Worm (Caenorhabditis elegans): ENCODE data around the gene noa-1.

Gene noa-1

DNA sequence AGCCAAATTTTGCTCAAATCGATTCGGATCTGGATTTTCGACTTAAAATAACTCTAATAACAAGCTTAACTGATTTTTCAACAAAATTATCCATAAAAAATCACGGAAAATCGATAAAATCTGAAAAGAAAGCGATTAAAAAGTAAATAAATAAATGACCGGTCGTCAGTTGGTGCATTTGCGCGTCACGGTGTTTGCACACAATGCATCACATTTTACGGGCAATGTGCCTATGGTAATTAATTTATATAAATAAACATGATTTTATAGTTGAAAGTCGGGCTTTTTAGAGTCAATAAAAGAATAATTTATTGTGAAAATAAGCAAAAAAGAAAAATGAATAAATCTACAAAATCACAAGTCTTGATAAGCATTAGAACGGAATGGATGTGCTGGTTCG is 46.1 kb downstream of the noa-1 start (continued):
- TF ChIP-seq nhr-77 (tag; optimal IDR thresholded peaks at IDR 0.05): no peak

DNA sequence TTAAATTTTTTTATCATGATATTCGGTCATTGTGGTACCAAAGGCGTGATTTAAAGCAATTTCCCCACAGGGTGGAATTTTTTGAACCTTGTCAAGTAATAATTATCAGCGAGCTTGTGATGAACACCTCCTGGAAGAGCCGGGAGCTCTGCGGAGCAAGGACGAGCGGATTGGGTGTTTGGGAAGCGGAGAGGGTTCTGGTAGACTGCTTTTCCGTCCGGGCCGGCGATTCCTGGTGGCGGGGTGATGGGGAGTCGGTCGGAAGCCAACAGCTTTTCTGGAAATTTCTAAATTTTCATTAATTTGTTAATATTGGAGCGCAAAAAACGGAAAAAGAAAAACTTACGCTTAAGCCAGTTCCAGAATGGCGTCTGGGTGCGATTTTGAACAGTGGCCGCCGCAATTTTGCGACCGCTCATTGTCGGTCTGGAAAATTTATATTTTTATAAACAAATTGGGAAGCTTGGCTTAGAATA is 46.6 kb downstream of the noa-1 start, which contains the start of gene ndua-7:
Gene ndua-7, minus strand, starts transcription at position 426 of the 476 bp plus-strand sequence.
- TF ChIP-seq crh-2 (tag; optimal IDR thresholded peaks at IDR 0.05): no peak
- TF ChIP-seq aly-2 (tag; optimal IDR thresholded peaks at IDR 0.05): no peak
- no peak for TF ChIP-seq Y55F3AM.14 (GFP tag; optimal IDR thresholded peaks at IDR 0.05)
- no peak for TF ChIP-seq ZK546.5 (tag; optimal IDR thresholded peaks at IDR 0.05)
- no peak for TF ChIP-seq elt-3 (tag; optimal IDR thresholded peaks at IDR 0.05)
- no peak for TF ChIP-seq ztf-11 (tag; optimal IDR thresholded peaks at IDR 0.05)
- no peak for TF ChIP-seq lsy-2 (tag; optimal IDR thresholded peaks at IDR 0.05)
- TF ChIP-seq sma-9 (GFP tag; optimal IDR thresholded peaks at IDR 0.05): no peak
- TF ChIP-seq sma-9 (tag; optimal IDR thresholded peaks at IDR 0.05): no peak
- no peak for TF ChIP-seq F13H6.1 (tag; optimal IDR thresholded peaks at IDR 0.05)
- no peak for TF ChIP-seq ztf-1 (GFP tag; conservative IDR thresholded peaks at IDR 0.05)
- TF ChIP-seq mbf-1 (tag; optimal IDR thresholded peaks at IDR 0.05): no peak
- TF ChIP-seq unc-39 (tag; optimal IDR thresholded peaks at IDR 0.05): no peak

DNA sequence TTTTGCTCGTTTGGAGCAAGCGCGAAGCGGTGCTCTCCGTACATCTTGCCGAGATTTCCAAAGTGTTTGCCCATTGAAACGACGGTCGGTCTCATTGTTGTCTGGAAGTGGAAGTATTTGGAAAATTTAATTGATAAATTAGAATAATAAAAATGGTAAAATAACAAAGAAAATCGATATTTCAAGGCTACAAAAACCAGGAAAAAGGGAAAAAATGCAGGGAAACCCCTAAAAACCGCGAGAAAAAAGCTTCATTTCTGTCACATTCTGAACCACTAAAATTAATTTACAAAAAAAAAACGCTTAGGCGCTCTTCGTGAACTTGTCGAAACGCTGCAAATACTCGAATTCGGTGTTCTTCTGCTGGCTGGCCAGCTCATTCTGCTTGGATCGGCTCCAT is 47.9 kb downstream of the noa-1 start, which contains the start of gene F45H10.2:
Gene F45H10.2, minus strand, starts transcription at position 101 of the 400 bp plus-strand sequence.
- TF ChIP-seq dmd-4 (tag; optimal IDR thresholded peaks at IDR 0.05) (no peak), ceh-16 (tag; optimal IDR thresholded peaks at IDR 0.05) (no peak), unc-62 (GFP tag; optimal IDR thresholded peaks at IDR 0.05) (no peak), fos-1 (tag; optimal IDR thresholded peaks at IDR 0.05) (no peak), ztf-4 (tag; optimal IDR thresholded peaks at IDR 0.05) (no peak), nhr-129 (tag; optimal IDR thresholded peaks at IDR 0.05) (no peak), egl-27 (tag; optimal IDR thresholded peaks at IDR 0.05) (no peak), gmeb-1 (tag; optimal IDR thresholded peaks at IDR 0.05) (no peak), nhr-23 (tag; optimal IDR thresholded peaks at IDR 0.05) (no peak), crh-2 (tag; optimal IDR thresholded peaks at IDR 0.05) (no peak), ceh-82 (tag; optimal IDR thresholded peaks at IDR 0.05) (no peak), lin-13 (GFP tag; optimal IDR thresholded peaks at IDR 0.05) (no peak), sma-9 (GFP tag; optimal IDR thresholded peaks at IDR 0.05) (no peak), sma-9 (tag; optimal IDR thresholded peaks at IDR 0.05) (no peak), lin-39 (tag; optimal IDR thresholded peaks at IDR 0.05) (no peak), ztf-1 (GFP tag; conservative IDR thresholded peaks at IDR 0.05) (no peak), F13H6.1 (tag; optimal IDR thresholded peaks at IDR 0.05) (no peak), mab-5 (tag; optimal IDR thresholded peaks at IDR 0.05) (no peak), Y55F3AM.14 (GFP tag; optimal IDR thresholded peaks at IDR 0.05) (no peak)

DNA sequence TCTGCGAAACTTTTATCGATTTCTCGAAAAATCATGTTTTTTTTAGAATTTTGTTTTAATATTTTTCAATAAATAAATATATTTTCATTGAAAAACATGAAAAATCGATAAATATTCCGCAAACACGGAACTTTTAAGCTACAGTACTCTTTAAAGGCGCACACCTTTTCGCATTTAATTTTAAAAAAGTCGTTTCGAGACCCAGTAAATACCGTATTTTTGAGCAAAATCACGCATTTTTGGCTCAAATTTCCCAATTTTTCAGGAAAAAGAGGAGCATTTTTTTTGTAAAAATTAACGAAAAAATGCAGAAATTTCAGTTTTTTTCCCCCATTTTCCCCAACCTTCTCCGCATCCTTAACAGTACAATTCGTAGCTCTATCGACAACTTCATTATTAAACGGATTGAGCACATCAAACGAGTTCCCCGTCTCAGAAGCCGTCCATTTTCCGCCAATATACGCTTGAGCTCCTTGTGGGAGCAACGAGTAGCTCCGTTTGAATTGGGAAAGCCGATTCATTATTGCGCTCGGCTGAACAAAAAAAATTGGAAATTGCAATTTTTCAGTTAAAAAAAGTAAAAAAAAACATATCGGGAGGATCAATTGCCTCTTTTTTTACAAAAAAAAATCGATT is 49.5 kb downstream of the noa-1 start, which contains the start of gene alh-7:
Gene alh-7, minus strand, starts transcription at position 533 of the 636 bp plus-strand sequence.
- TF ChIP-seq nhr-23 (tag; optimal IDR thresholded peaks at IDR 0.05) (no peak), skn-1 (tag; optimal IDR thresholded peaks at IDR 0.05) (no peak), ztf-4 (tag; optimal IDR thresholded peaks at IDR 0.05) (no peak), lin-39 (tag; optimal IDR thresholded peaks at IDR 0.05) (no peak), fos-1 (tag; optimal IDR thresholded peaks at IDR 0.05) (no peak), ztf-1 (GFP tag; conservative IDR thresholded peaks at IDR 0.05) (no peak), mbf-1 (tag; optimal IDR thresholded peaks at IDR 0.05) (no peak)

DNA sequence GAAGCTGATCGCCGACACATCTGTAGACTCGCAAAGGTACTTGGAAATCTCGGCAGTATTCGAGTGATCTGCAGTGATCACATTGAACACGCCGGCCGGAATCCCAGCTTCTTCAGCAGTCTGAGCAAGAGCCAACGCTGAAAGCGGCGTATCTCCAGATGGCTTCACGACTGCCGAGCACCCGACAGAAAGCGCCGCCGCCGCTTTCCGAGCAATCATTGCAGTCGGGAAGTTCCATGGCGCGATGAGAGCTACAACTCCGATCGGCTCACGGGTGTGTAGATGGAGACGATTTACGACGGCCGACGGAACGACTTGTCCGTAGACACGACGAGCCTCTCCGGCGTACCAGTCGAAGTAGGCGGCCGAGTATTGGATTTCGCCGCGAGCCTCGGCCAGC is 51.0 kb downstream of the noa-1 start:
- TF ChIP-seq ztf-11 (tag; optimal IDR thresholded peaks at IDR 0.05) (no peak), nhr-12 (tag; optimal IDR thresholded peaks at IDR 0.05) (no peak), nhr-77 (tag; optimal IDR thresholded peaks at IDR 0.05) (no peak), unc-39 (tag; optimal IDR thresholded peaks at IDR 0.05) (no peak), unc-62 (GFP tag; optimal IDR thresholded peaks at IDR 0.05) (no peak), egl-27 (tag; optimal IDR thresholded peaks at IDR 0.05) (no peak), lin-13 (GFP tag; optimal IDR thresholded peaks at IDR 0.05) (no peak), nhr-237 (tag; optimal IDR thresholded peaks at IDR 0.05) (no peak)

DNA sequence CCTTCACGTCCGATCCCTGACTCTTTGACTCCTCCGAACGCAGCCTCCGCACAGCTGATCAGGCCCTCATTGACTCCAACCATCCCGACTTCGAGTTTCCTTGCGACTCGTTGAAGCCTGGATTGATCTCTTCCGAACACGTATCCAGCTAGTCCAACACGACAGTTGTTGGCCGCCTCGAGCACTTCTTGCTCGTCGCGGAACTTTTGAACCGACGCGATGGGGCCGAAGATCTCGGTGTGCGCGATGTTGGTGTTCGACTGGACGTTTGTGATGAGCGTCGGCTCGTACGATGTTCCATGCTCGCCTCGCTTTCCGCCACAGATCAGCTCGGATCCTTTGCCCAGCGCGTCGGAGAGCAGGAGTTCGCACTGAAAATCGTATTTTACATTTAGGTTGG is 53.3 kb downstream of the noa-1 start:
- TF ChIP-seq F13H6.1 (tag; optimal IDR thresholded peaks at IDR 0.05) (no peak), alr-1 (tag; optimal IDR thresholded peaks at IDR 0.05) (no peak), lin-13 (GFP tag; optimal IDR thresholded peaks at IDR 0.05) (no peak), nhr-77 (tag; optimal IDR thresholded peaks at IDR 0.05) (no peak)
